Worm (Caenorhabditis elegans) whole organism, L4/young adult: ENCODE measurements around the gene rcd-1.

Experiments
- W03F9.2 ChIP-seq: fragments of 150-350 bp; optimal IDR thresholded peaks from 2 replicates; lab custom pipeline; 2014; ENCODE audit warnings: missing biosample characterization, missing genetic modification characterization
- him-1 ChIP-seq: sonication (generic microtip); optimal IDR thresholded peaks from 2 replicates; lab custom pipeline; 2016; ENCODE audit warnings: missing genotype, missing genetic modification reagents, missing genetic modification characterization, missing compliant biosample characterization

DNA sequence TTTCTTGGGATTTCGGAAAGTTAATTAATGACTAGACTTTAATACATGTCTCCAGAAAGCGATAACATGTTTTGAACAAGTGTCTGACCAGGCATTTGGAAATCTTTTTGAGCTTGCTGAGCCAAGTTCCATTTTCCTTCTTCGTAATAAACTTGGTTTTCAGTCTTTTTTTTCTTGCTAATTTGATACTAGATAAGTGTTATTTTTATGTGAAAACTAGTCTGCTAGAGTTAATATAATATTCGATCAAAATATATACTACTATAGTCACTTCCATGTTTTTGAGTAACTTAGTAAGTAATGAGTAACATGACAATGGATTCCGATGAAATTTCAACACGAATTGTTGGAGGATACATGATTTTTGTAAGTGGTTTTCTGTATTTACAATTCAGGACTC is 44.4 kb upstream of the rcd-1 start, which contains the start of gene srx-110:
- TF ChIP-seq him-1 (tag; lab: Kevin White, UChicago) (no peak), W03F9.2 (tag; lab: Kevin White, UChicago) (no peak)
